Worm (Caenorhabditis elegans) whole organism, young adult: Measurements from ENCODE around the gene grd-12.

ENCODE experiments used
- B0019.2 ChIP-seq: fragments of 200-800 bp; sonication (Bioruptor generic); conservative IDR thresholded peaks from 2 replicates; pipeline ENCODE4 v1.3.6; 2022; ENCODE audit warnings: missing genetic modification reagents, missing genetic modification characterization, missing compliant biosample characterization
- F22D6.2 ChIP-seq: sonication (generic microtip); optimal IDR thresholded peaks from 2 replicates; lab custom pipeline; 2016; ENCODE audit warnings: mild to moderate bottlenecking, missing genetic modification characterization, missing compliant biosample characterization
- F33H1.4 ChIP-seq: fragments of 200-800 bp; sonication (Bioruptor generic); IDR thresholded peaks from 2 replicates; pipeline ENCODE4 v1.3.6; 2022; ENCODE audit warnings: missing genetic modification reagents, missing genetic modification characterization, missing compliant biosample characterization
- K11D2.4 ChIP-seq: fragments of 200-800 bp; sonication (Bioruptor generic); IDR thresholded peaks from 2 replicates; pipeline ENCODE4 v1.3.6; 2022; ENCODE audit warnings: missing genetic modification reagents, missing genetic modification characterization, missing compliant biosample characterization
- T07F8.4 ChIP-seq: sonication (generic microtip); optimal IDR thresholded peaks from 2 replicates; lab custom pipeline; 2016; ENCODE audit warnings: mild to moderate bottlenecking, missing genetic modification characterization, moderate library complexity, missing compliant biosample characterization
- Y53F4B.3 ChIP-seq: fragments of 200-800 bp; sonication (Bioruptor generic); IDR thresholded peaks from 2 replicates; pipeline ENCODE4 v1.3.6; 2022; ENCODE audit warnings: missing genetic modification reagents, missing genetic modification characterization, missing compliant biosample characterization
- Y67H2A.10 ChIP-seq: fragments of 200-800 bp; sonication (Bioruptor generic); conservative IDR thresholded peaks from 2 replicates; pipeline ENCODE4 v1.3.6; 2022; ENCODE audit warnings: missing genetic modification reagents, missing genetic modification characterization, missing compliant biosample characterization
- Y79H2A.3 ChIP-seq: fragments of 200-800 bp; sonication (Bioruptor generic); conservative IDR thresholded peaks from 2 replicates; pipeline ENCODE4 v1.3.6; 2022; ENCODE audit warnings: missing genetic modification reagents, missing genetic modification characterization, missing compliant biosample characterization
- Y95B8A.8 ChIP-seq: fragments of 200-800 bp; sonication (Bioruptor generic); IDR thresholded peaks from 2 replicates; pipeline ENCODE4 v1.3.6; 2022; ENCODE audit warnings: missing genetic modification reagents, missing genetic modification characterization, missing compliant biosample characterization
- akir-1 ChIP-seq: fragments of 200-800 bp; sonication (Bioruptor generic); optimal IDR thresholded peaks from 2 replicates; lab custom pipeline; 2018; ENCODE audit warnings: mild to moderate bottlenecking, missing genetic modification characterization, moderate library complexity, missing compliant biosample characterization
- attf-3 ChIP-seq: fragments of 200-800 bp; sonication (Bioruptor generic); conservative IDR thresholded peaks from 2 replicates; pipeline ENCODE4 v1.3.6; 2022; ENCODE audit warnings: missing genetic modification reagents, missing genetic modification characterization, missing compliant biosample characterization
- attf-6 ChIP-seq: fragments of 200-800 bp; sonication (Bioruptor generic); IDR thresholded peaks from 2 replicates; pipeline ENCODE4 v1.3.6; 2022; ENCODE audit warnings: missing genetic modification reagents, missing genetic modification characterization, missing compliant biosample characterization
- bed-2 ChIP-seq: fragments of 200-800 bp; sonication (Bioruptor generic); IDR thresholded peaks from 2 replicates; pipeline ENCODE4 v1.3.6; 2022; ENCODE audit warnings: missing genetic modification reagents, missing genetic modification characterization, missing compliant biosample characterization
- ccch-3 ChIP-seq: fragments of 200-800 bp; sonication (Bioruptor generic); optimal IDR thresholded peaks from 2 replicates; lab custom pipeline; 2018; ENCODE audit warnings: mild to moderate bottlenecking, missing genetic modification characterization, missing compliant biosample characterization
- cebp-1 ChIP-seq, 2 experiments: fragments of 200-800 bp in 1 of 2; sonication (Bioruptor generic) in 1 of 2; sonication (generic microtip) in 1 of 2; IDR thresholded peaks in 1 of 2; optimal IDR thresholded peaks in 1 of 2; 2 replicates each; pipeline versions ENCODE4 v1.3.6 to Lab custom; 2017 to 2022; ENCODE audit warnings: missing compliant biosample characterization in 2 of 2, missing genetic modification characterization in 2 of 2, mild to moderate bottlenecking in 1 of 2, missing genetic modification reagents in 1 of 2, moderate library complexity in 1 of 2
- cebp-2 ChIP-seq: fragments of 200-800 bp; sonication (Bioruptor generic); IDR thresholded peaks from 2 replicates; pipeline ENCODE4 v1.3.6; 2022; ENCODE audit warnings: missing genetic modification characterization, missing compliant biosample characterization
- ceh-40 ChIP-seq: fragments of 200-800 bp; sonication (Bioruptor generic); IDR thresholded peaks from 2 replicates; pipeline ENCODE4 v1.3.6; 2022; ENCODE audit warnings: missing genetic modification characterization, missing compliant biosample characterization
- ceh-58 ChIP-seq: fragments of 200-800 bp; sonication (Bioruptor generic); IDR thresholded peaks from 2 replicates; pipeline ENCODE4 v1.3.6; 2022; ENCODE audit warnings: missing genetic modification characterization, missing compliant biosample characterization
- chd-7 ChIP-seq: sonication (generic microtip); optimal IDR thresholded peaks from 2 replicates; lab custom pipeline; 2016; ENCODE audit warnings: mild to moderate bottlenecking, missing genetic modification characterization, moderate library complexity, missing compliant biosample characterization
- egl-18 ChIP-seq: fragments of 200-800 bp; sonication (Bioruptor generic); IDR thresholded peaks from 2 replicates; pipeline ENCODE4 v1.3.6; 2022; ENCODE audit warnings: missing genetic modification reagents, missing genetic modification characterization, missing compliant biosample characterization
- egl-44 ChIP-seq: fragments of 200-800 bp; sonication (Bioruptor generic); IDR thresholded peaks from 2 replicates; pipeline ENCODE4 v1.3.6; 2022; ENCODE audit warnings: missing genetic modification reagents, missing genetic modification characterization, missing compliant biosample characterization
- him-1 ChIP-seq: sonication (generic microtip); optimal IDR thresholded peaks from 2 replicates; lab custom pipeline; 2016; ENCODE audit warnings: missing genotype, missing genetic modification reagents, missing genetic modification characterization, missing compliant biosample characterization
- hlh-26 ChIP-seq: fragments of 200-800 bp; sonication (Bioruptor generic); conservative IDR thresholded peaks from 2 replicates; pipeline ENCODE4 v1.3.6; 2022; ENCODE audit warnings: missing genetic modification reagents, missing genetic modification characterization, missing compliant biosample characterization
- hmg-1.2 ChIP-seq: fragments of 200-800 bp; sonication (Bioruptor generic); IDR thresholded peaks from 2 replicates; pipeline ENCODE4 v1.3.6; 2022; ENCODE audit warnings: missing genetic modification reagents, missing genetic modification characterization, missing compliant biosample characterization
- lag-1 ChIP-seq: fragments of 200-800 bp; sonication (Bioruptor generic); IDR thresholded peaks from 2 replicates; pipeline ENCODE4 v1.3.6; 2022; ENCODE audit warnings: missing genetic modification reagents, missing genetic modification characterization, missing compliant biosample characterization
- let-526 ChIP-seq: fragments of 200-800 bp; sonication (Bioruptor generic); IDR thresholded peaks from 2 replicates; pipeline ENCODE4 v1.3.6; 2022; ENCODE audit warnings: missing genetic modification reagents, missing genetic modification characterization, missing compliant biosample characterization
- let-607 ChIP-seq, 2 experiments: fragments of 200-800 bp in 1 of 2; sonication (Bioruptor generic) in 1 of 2; sonication (generic microtip) in 1 of 2; optimal IDR thresholded peaks; 2 replicates each; lab custom pipeline; 2016 to 2018; ENCODE audit warnings: mild to moderate bottlenecking in 2 of 2, missing compliant biosample characterization in 2 of 2, missing genetic modification characterization in 2 of 2, moderate library complexity in 2 of 2, missing genotype in 1 of 2
- lin-40 ChIP-seq: sonication (generic microtip); optimal IDR thresholded peaks from 2 replicates; lab custom pipeline; 2016; ENCODE audit warnings: missing genetic modification characterization, mild to moderate bottlenecking, missing compliant biosample characterization, missing genotype, missing genetic modification reagents
- madf-3 ChIP-seq: fragments of 200-800 bp; sonication (Bioruptor generic); IDR thresholded peaks from 2 replicates; pipeline ENCODE4 v1.3.6; 2022; ENCODE audit warnings: missing genetic modification reagents, missing genetic modification characterization, missing compliant biosample characterization
- madf-6 ChIP-seq: fragments of 200-800 bp; sonication (Bioruptor generic); IDR thresholded peaks from 2 replicates; pipeline ENCODE4 v1.3.6; 2022; ENCODE audit warnings: missing genetic modification reagents, missing genetic modification characterization, missing compliant biosample characterization
- madf-8 ChIP-seq: fragments of 200-800 bp; sonication (Bioruptor generic); conservative IDR thresholded peaks from 2 replicates; pipeline ENCODE4 v1.3.6; 2022; ENCODE audit warnings: missing genetic modification reagents, missing genetic modification characterization, missing compliant biosample characterization
- mel-28 ChIP-seq: sonication (generic microtip); optimal IDR thresholded peaks from 2 replicates; lab custom pipeline; 2016; ENCODE audit warnings: borderline replicate concordance, mild to moderate bottlenecking, missing genetic modification characterization, missing compliant biosample characterization
- mes-4 ChIP-seq: sonication (generic microtip); optimal IDR thresholded peaks from 2 replicates; lab custom pipeline; 2016; ENCODE audit warnings: missing genotype, missing genetic modification characterization, missing compliant biosample characterization
- nfya-1 ChIP-seq: sonication (generic microtip); optimal IDR thresholded peaks from 2 replicates; lab custom pipeline; 2017; ENCODE audit warnings: antibody characterized with exemption, missing compliant biosample characterization, missing genetic modification characterization, borderline replicate concordance; ENCODE audit not compliant: insufficient read depth
- nhr-120 ChIP-seq: fragments of 200-800 bp; sonication (Bioruptor generic); IDR thresholded peaks from 2 replicates; pipeline ENCODE4 v1.3.6; 2022; ENCODE audit warnings: missing genetic modification characterization, missing compliant biosample characterization
- repo-1 ChIP-seq: sonication (generic microtip); optimal IDR thresholded peaks from 2 replicates; lab custom pipeline; 2017; ENCODE audit warnings: mild to moderate bottlenecking, missing genetic modification characterization, missing compliant biosample characterization
- sdz-38 ChIP-seq: sonication (generic microtip); optimal IDR thresholded peaks from 2 replicates; lab custom pipeline; 2016; ENCODE audit warnings: missing genotype, missing genetic modification characterization, missing compliant biosample characterization
- snpc-1.1 ChIP-seq: sonication (generic microtip); optimal IDR thresholded peaks from 2 replicates; lab custom pipeline; 2017; ENCODE audit warnings: missing genetic modification characterization, mild to moderate bottlenecking, missing compliant biosample characterization, antibody characterized with exemption, moderate library complexity, missing genotype, missing genetic modification reagents; ENCODE audit not compliant: insufficient read depth
- snpc-1.3 ChIP-seq: sonication (generic microtip); optimal IDR thresholded peaks from 2 replicates; lab custom pipeline; 2017; ENCODE audit warnings: missing genetic modification characterization, mild to moderate bottlenecking, missing compliant biosample characterization, antibody characterized with exemption, moderate library complexity, missing genotype, missing genetic modification reagents; ENCODE audit not compliant: insufficient read depth
- snpc-3.4 ChIP-seq: sonication (generic microtip); optimal IDR thresholded peaks from 2 replicates; lab custom pipeline; 2017; ENCODE audit warnings: missing genetic modification characterization, mild to moderate bottlenecking, missing compliant biosample characterization, antibody characterized with exemption, moderate library complexity, missing genotype, missing genetic modification reagents
- sptf-2 ChIP-seq: fragments of 200-800 bp; sonication (Bioruptor generic); optimal IDR thresholded peaks from 2 replicates; lab custom pipeline; 2018; ENCODE audit warnings: mild to moderate bottlenecking, missing genetic modification characterization, missing compliant biosample characterization
- tlf-1 ChIP-seq: fragments of 200-800 bp; sonication (Bioruptor generic); optimal IDR thresholded peaks from 2 replicates; lab custom pipeline; 2018; ENCODE audit warnings: mild to moderate bottlenecking, missing genetic modification characterization, missing compliant biosample characterization
- zim-3 ChIP-seq: sonication (generic microtip); optimal IDR thresholded peaks from 2 replicates; lab custom pipeline; 2017; ENCODE audit warnings: mild to moderate bottlenecking, missing genetic modification characterization, moderate library complexity, missing compliant biosample characterization
- ztf-18 ChIP-seq: sonication (generic microtip); optimal IDR thresholded peaks from 2 replicates; lab custom pipeline; 2016; ENCODE audit warnings: missing genotype, mild to moderate bottlenecking, missing genetic modification characterization, missing compliant biosample characterization
- ztf-22 ChIP-seq: fragments of 200-800 bp; sonication (Bioruptor generic); optimal IDR thresholded peaks from 2 replicates; lab custom pipeline; 2018; ENCODE audit warnings: mild to moderate bottlenecking, missing genetic modification characterization, moderate library complexity, missing compliant biosample characterization
- ztf-26 ChIP-seq: sonication (generic microtip); optimal IDR thresholded peaks from 2 replicates; lab custom pipeline; 2017; ENCODE audit warnings: missing genetic modification characterization, missing compliant biosample characterization
- ztf-3 ChIP-seq: fragments of 200-800 bp; sonication (Bioruptor generic); optimal IDR thresholded peaks from 2 replicates; lab custom pipeline; 2018; ENCODE audit warnings: mild to moderate bottlenecking, missing genetic modification characterization, missing compliant biosample characterization

Gene grd-12

ce11 chrV:15028896-15029519, 50.7 kb downstream of the grd-12 start, which contains the start of gene F14H8.8 (continued):
- TF ChIP-seq attf-3 (GFP tag; lab: Robert Waterston, UW) (no peak), sptf-2 (GFP tag; lab: Kevin White, UChicago) (no peak), ztf-18 (tag; lab: Kevin White, UChicago) (no peak), let-607 (tag; optimal IDR thresholded peaks at IDR 0.05; lab: Kevin White, UChicago) (no peak), chd-7 (no peak), snpc-1.1 (tag; lab: Kevin White, UChicago) (peak; percentile 97), K11D2.4 (GFP tag; lab: Robert Waterston, UW) (no peak), lag-1 (no peak), ztf-26 (tag; lab: Kevin White, UChicago) (no peak), F22D6.2 (tag; lab: Kevin White, UChicago) (no peak), nhr-120 (GFP tag; lab: Robert Waterston, UW) (no peak), ztf-22 (GFP tag; lab: Kevin White, UChicago) (no peak), madf-8 (GFP tag; lab: Robert Waterston, UW) (peak; percentile 29; the same call in 1 of the 2 replicates), madf-6 (peak; percentile 88), ceh-40 (GFP tag; lab: Robert Waterston, UW) (no peak), ceh-58 (no peak), Y53F4B.3 (GFP tag; lab: Robert Waterston, UW) (no peak), T07F8.4 (tag; lab: Kevin White, UChicago) (no peak), hmg-1.2 (GFP tag; lab: Robert Waterston, UW) (peak; percentile 73), tlf-1 (GFP tag; lab: Kevin White, UChicago) (peak; percentile 30), F33H1.4 (GFP tag; lab: Robert Waterston, UW) (peak; percentile 65), ccch-3 (GFP tag; lab: Kevin White, UChicago) (no peak), bed-2 (GFP tag; lab: Robert Waterston, UW) (no peak), zim-3 (tag; lab: Kevin White, UChicago) (no peak), snpc-1.3 (peak; percentile 93), Y79H2A.3 (GFP tag; lab: Robert Waterston, UW) (no peak), let-526 (GFP tag; lab: Robert Waterston, UW) (no peak), cebp-2 (GFP tag; lab: Robert Waterston, UW) (no peak), Y95B8A.8 (GFP tag; lab: Robert Waterston, UW) (no peak), hlh-26 (GFP tag; lab: Robert Waterston, UW) (no peak), ztf-3 (GFP tag; lab: Kevin White, UChicago) (no peak), Y67H2A.10 (no peak), lin-40 (tag; lab: Kevin White, UChicago) (no peak), nfya-1 (tag; lab: Kevin White, UChicago) (no peak), repo-1 (no peak), egl-18 (GFP tag; lab: Robert Waterston, UW) (no peak), B0019.2 (GFP tag; lab: Robert Waterston, UW) (no peak), sdz-38 (no peak), mel-28 (tag; lab: Kevin White, UChicago) (no peak), attf-6 (GFP tag; lab: Robert Waterston, UW) (peak; percentile 72), mes-4 (tag; lab: Kevin White, UChicago) (no peak), akir-1 (GFP tag; lab: Kevin White, UChicago) (no peak), madf-3 (GFP tag; lab: Robert Waterston, UW) (no peak), egl-44 (GFP tag; lab: Robert Waterston, UW) (no peak), him-1 (tag; lab: Kevin White, UChicago) (peak; percentile 93), cebp-1 (GFP tag; IDR thresholded peaks at IDR 0.05; lab: Robert Waterston, UW) (no peak), cebp-1 (tag; optimal IDR thresholded peaks at IDR 0.05; lab: Kevin White, UChicago) (no peak), snpc-3.4 (peak; percentile 96)
